Fruit fly (Drosophila melanogaster) whole organism, wandering third instar larva: Measurements from ENCODE around the gene CG34299.
A peak's percentile ranks its signal among the peaks of the same experiment; 100 is the strongest.

Experiments used
- Abd-B ChIP-seq: fragments of >200 bp; optimal IDR thresholded peaks from 2 replicates; lab custom pipeline; 2017; ENCODE audit warnings: missing biosample characterization, missing genetic modification characterization
- CG32264 ChIP-seq: fragments of 200-800 bp; sonication (Bioruptor generic); optimal IDR thresholded peaks from 2 replicates; lab custom pipeline; 2016; ENCODE audit warnings: missing biosample characterization, missing genetic modification characterization
- CG9705 ChIP-seq: fragments of 200-800 bp; sonication (Bioruptor generic); optimal IDR thresholded peaks from 2 replicates; lab custom pipeline; 2018; ENCODE audit warnings: missing biosample characterization, mild to moderate bottlenecking, missing genetic modification characterization
- CrebA ChIP-seq: fragments of 200-800 bp; sonication (Bioruptor generic); optimal IDR thresholded peaks from 2 replicates; lab custom pipeline; 2016; ENCODE audit warnings: missing biosample characterization, mild to moderate bottlenecking, missing genetic modification characterization, borderline replicate concordance
- Dfd ChIP-seq: fragments of >200 bp; optimal IDR thresholded peaks from 2 replicates; lab custom pipeline; 2017; ENCODE audit warnings: missing biosample characterization, missing genetic modification characterization
- Dif ChIP-seq: fragments of 200-275, 200-300 bp; sonication (Bioruptor generic); optimal IDR thresholded peaks from 2 replicates; lab custom pipeline; 2018; ENCODE audit warnings: missing biosample characterization, missing genetic modification characterization; ENCODE audit not compliant: partially characterized antibody
- GATAd ChIP-seq: sonication (Bioruptor generic); optimal IDR thresholded peaks from 2 replicates; lab custom pipeline; 2016; ENCODE audit warnings: missing biosample characterization, missing genetic modification characterization
- HLH106 ChIP-seq: fragments of 200-800 bp; optimal IDR thresholded peaks from 3 replicates; lab custom pipeline; 2019; ENCODE audit warnings: missing biosample characterization, mild to moderate bottlenecking, missing genetic modification characterization, moderate library complexity
- Hnf4 ChIP-seq: fragments of 200-800 bp; sonication (Bioruptor generic); optimal IDR thresholded peaks from 2 replicates; lab custom pipeline; 2016; ENCODE audit warnings: missing biosample characterization, mild to moderate bottlenecking, missing genetic modification characterization
- Hr78 ChIP-seq: fragments of >200 bp; optimal IDR thresholded peaks from 2 replicates; lab custom pipeline; 2017; ENCODE audit warnings: missing biosample characterization, missing genetic modification characterization
- Hr83 ChIP-seq: fragments of 200-300 bp; sonication (Bioruptor generic); optimal IDR thresholded peaks from 2 replicates; lab custom pipeline; 2016; ENCODE audit warnings: missing biosample characterization, mild to moderate bottlenecking, missing genetic modification characterization, moderate library complexity; ENCODE audit not compliant: poor library complexity, severe bottlenecking
- Jra ChIP-seq: sonication (Bioruptor generic); optimal IDR thresholded peaks from 2 replicates; lab custom pipeline; 2016; ENCODE audit warnings: missing biosample characterization, missing genetic modification characterization
- Mio ChIP-seq: sonication (Bioruptor generic); optimal IDR thresholded peaks from 2 replicates; lab custom pipeline; 2016; ENCODE audit warnings: missing biosample characterization, missing genetic modification characterization
- Myc ChIP-seq: fragments of >200 bp; optimal IDR thresholded peaks from 2 replicates; lab custom pipeline; 2017
- N ChIP-seq: fragments of >200 bp; optimal IDR thresholded peaks from 2 replicates; lab custom pipeline; 2018; ENCODE audit warnings: missing biosample characterization, missing external identifiers, missing genetic modification characterization
- OdsH ChIP-seq: fragments of 200-800 bp; sonication (Bioruptor generic); optimal IDR thresholded peaks from 2 replicates; lab custom pipeline; 2016; ENCODE audit warnings: missing biosample characterization, mild to moderate bottlenecking, missing genetic modification characterization
- Rel ChIP-seq, 2 experiments: fragments of 200-800 bp; sonication (Bioruptor generic) in 1 of 2; optimal IDR thresholded peaks; 2 replicates in 1 of 2; 3 replicates in 1 of 2; lab custom pipeline; 2016 to 2019; ENCODE audit warnings: mild to moderate bottlenecking in 2 of 2, missing biosample characterization in 2 of 2, missing genetic modification characterization in 2 of 2, moderate library complexity in 1 of 2
- Sp1 ChIP-seq: fragments of 200-800 bp; sonication (Bioruptor generic); optimal IDR thresholded peaks from 3 replicates; lab custom pipeline; 2019; ENCODE audit warnings: missing biosample characterization, mild to moderate bottlenecking, missing genetic modification characterization, moderate library complexity
- Vsx2 ChIP-seq: fragments of 200-300, 225-300 bp; sonication (Bioruptor generic); optimal IDR thresholded peaks from 2 replicates; lab custom pipeline; 2018; ENCODE audit warnings: missing biosample characterization, missing genetic modification characterization; ENCODE audit not compliant: partially characterized antibody
- br ChIP-seq: fragments of 200-800 bp; sonication (Bioruptor generic); optimal IDR thresholded peaks from 2 replicates; lab custom pipeline; 2016; ENCODE audit warnings: missing biosample characterization, missing genetic modification characterization
- brk ChIP-seq: fragments of 200-800 bp; sonication (Bioruptor generic); optimal IDR thresholded peaks from 2 replicates; lab custom pipeline; 2016; ENCODE audit warnings: missing biosample characterization, mild to moderate bottlenecking, missing genetic modification characterization
- dl ChIP-seq, 2 experiments: fragments of 175-275, 200-275 bp in 1 of 2; fragments of 200-275 bp in 1 of 2; sonication (Bioruptor generic); optimal IDR thresholded peaks; lab custom pipeline; 2018; ENCODE audit warnings: mild to moderate bottlenecking in 2 of 2, missing biosample characterization in 2 of 2, missing genetic modification characterization in 2 of 2, moderate library complexity in 2 of 2; ENCODE audit not compliant: partially characterized antibody in 2 of 2, insufficient read depth in 1 of 2
- dmrt93B ChIP-seq: fragments of 200-800 bp; sonication (Bioruptor generic); optimal IDR thresholded peaks from 2 replicates; lab custom pipeline; 2018; ENCODE audit warnings: missing biosample characterization, mild to moderate bottlenecking, missing genetic modification characterization
- dsf ChIP-seq: sonication (Bioruptor generic); optimal IDR thresholded peaks from 2 replicates; lab custom pipeline; 2016; ENCODE audit warnings: missing biosample characterization, missing genetic modification characterization, borderline replicate concordance
- ey ChIP-seq: fragments of 200-800 bp; sonication (Bioruptor generic); optimal IDR thresholded peaks from 2 replicates; lab custom pipeline; 2016; ENCODE audit warnings: missing biosample characterization, missing genetic modification characterization
- foxo ChIP-seq, 2 experiments: fragments of 200-800 bp; sonication (Bioruptor generic); optimal IDR thresholded peaks; 2 replicates in 1 of 2; 3 replicates in 1 of 2; lab custom pipeline; 2016 to 2017; ENCODE audit warnings: missing biosample characterization in 2 of 2, missing genetic modification characterization in 2 of 2
- fru ChIP-seq: fragments of 200-800 bp; sonication (Bioruptor generic); optimal IDR thresholded peaks from 3 replicates; lab custom pipeline; 2016; ENCODE audit warnings: missing biosample characterization, mild to moderate bottlenecking, missing genetic modification characterization
- h ChIP-seq: fragments of 200-800 bp; sonication (Bioruptor generic); optimal IDR thresholded peaks from 3 replicates; lab custom pipeline; 2016; ENCODE audit warnings: missing biosample characterization, mild to moderate bottlenecking, missing genetic modification characterization
- jim ChIP-seq: fragments of 175-275, 200-325 bp; sonication (Bioruptor generic); optimal IDR thresholded peaks from 2 replicates; lab custom pipeline; 2016; ENCODE audit warnings: missing biosample characterization, mild to moderate bottlenecking, missing genetic modification characterization
- lola ChIP-seq: fragments of >200 bp; optimal IDR thresholded peaks from 2 replicates; lab custom pipeline; 2017; ENCODE audit warnings: missing biosample characterization, missing genetic modification characterization
- pan ChIP-seq: fragments of >200 bp; optimal IDR thresholded peaks from 2 replicates; lab custom pipeline; 2017
- psq ChIP-seq: fragments of 200-800 bp; sonication (Bioruptor generic); optimal IDR thresholded peaks from 3 replicates; lab custom pipeline; 2017; ENCODE audit warnings: missing biosample characterization, mild to moderate bottlenecking, missing genetic modification characterization, moderate library complexity
- rgr ChIP-seq: fragments of 200-800 bp; sonication (Bioruptor generic); optimal IDR thresholded peaks from 3 replicates; lab custom pipeline; 2016; ENCODE audit warnings: missing biosample characterization, mild to moderate bottlenecking, missing genetic modification characterization
- sage ChIP-seq: fragments of 200-800 bp; sonication (Bioruptor generic); optimal IDR thresholded peaks from 2 replicates; lab custom pipeline; 2016; ENCODE audit warnings: missing biosample characterization, mild to moderate bottlenecking, missing genetic modification characterization
- sv ChIP-seq: fragments of 200-800 bp; sonication (Bioruptor generic); optimal IDR thresholded peaks from 3 replicates; lab custom pipeline; 2016; ENCODE audit warnings: missing biosample characterization, missing genetic modification characterization
- tai ChIP-seq: sonication (Bioruptor generic); optimal IDR thresholded peaks from 2 replicates; lab custom pipeline; 2016; ENCODE audit warnings: missing biosample characterization, missing genetic modification characterization
- usp ChIP-seq: fragments of >200 bp; optimal IDR thresholded peaks from 2 replicates; lab custom pipeline; 2017; ENCODE audit warnings: missing biosample characterization, missing genetic modification characterization
- woc ChIP-seq: sonication (Bioruptor generic); optimal IDR thresholded peaks from 2 replicates; lab custom pipeline; 2016; ENCODE audit warnings: missing biosample characterization, mild to moderate bottlenecking, missing genetic modification characterization

Gene CG34299

DNA sequence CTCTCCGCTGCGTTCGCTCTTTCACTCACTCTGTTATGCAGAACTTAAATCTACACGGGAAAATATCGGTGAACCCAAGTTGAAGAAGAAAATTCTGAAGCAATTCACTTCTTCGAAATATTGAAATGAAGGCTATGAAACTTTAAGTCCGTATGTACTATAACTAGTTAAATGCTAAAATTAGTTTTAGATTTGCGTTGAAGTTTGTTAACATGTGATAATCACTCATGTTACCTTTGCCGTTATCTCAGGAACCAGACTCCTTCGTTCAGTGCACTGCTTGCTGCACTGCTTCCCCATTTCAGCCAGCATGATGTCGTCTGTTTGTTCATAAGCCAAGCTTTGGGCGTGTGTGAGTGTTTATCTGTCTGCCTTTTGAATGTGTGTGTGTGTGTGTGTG lies 35.2 kb downstream of the CG34299 start (continued):
- no peak for TF ChIP-seq dl (GFP tag; optimal IDR thresholded peaks at IDR 0.05; lab: Kevin White, UChicago; ENCODE audit: insufficient read depth in 1 of 2, partially characterized antibody in 2 of 2)
- TF ChIP-seq lola (GFP tag; lab: Kevin White, UChicago) = no peak
- no peak for TF ChIP-seq pan (lab: Kevin White, UChicago)
- no peak for TF ChIP-seq jim (GFP tag; lab: Kevin White, UChicago)
- no peak for TF ChIP-seq Myc (lab: Kevin White, UChicago)
- TF ChIP-seq h (GFP tag; lab: Kevin White, UChicago) = peak; percentile 86
- TF ChIP-seq usp (GFP tag; lab: Kevin White, UChicago) = no peak
- TF ChIP-seq Mio (GFP tag; lab: Kevin White, UChicago) = no peak
- peak; percentile 88 for TF ChIP-seq fru
- TF ChIP-seq sv (GFP tag; lab: Kevin White, UChicago) = no peak
- TF ChIP-seq CG9705 (GFP tag; lab: Kevin White, UChicago) = peak; percentile 25

DNA sequence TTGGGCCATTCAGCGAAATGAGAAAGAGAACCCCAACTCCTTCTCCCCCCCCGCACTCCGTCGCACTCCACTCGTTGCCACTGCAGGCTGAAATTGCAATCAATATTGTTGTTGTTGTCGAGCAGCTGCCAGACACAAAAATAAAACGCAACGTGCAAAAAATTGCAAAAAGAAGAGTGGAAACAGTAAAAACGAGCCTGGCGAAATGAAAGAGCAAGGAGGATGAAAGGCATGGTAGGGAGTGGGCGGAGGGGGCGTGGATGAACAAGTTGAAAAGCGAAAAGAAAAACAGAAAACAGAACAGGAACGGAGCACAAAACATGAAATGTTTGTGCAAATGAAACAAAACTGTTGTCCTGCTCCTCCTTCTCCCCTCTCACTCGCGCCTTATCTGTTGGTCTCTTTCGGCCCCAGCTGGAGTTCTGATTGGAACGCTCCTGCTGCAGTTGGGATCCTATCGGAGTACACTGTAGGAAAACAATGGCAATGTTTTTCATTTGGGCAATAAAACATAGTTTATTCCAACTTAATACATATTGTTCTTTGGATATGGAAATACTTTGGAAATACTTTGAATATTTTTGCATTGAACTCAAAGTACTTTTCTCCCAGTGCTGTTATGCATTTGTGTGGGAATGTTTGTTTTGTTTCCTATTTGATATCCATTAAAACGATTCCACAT lies 35.7 kb downstream of the CG34299 start:
- peak; percentile 7 for TF ChIP-seq CG32264 (GFP tag; lab: Kevin White, UChicago)
- TF ChIP-seq N (GFP tag; lab: Kevin White, UChicago) = no peak
- TF ChIP-seq Dif (GFP tag; lab: Kevin White, UChicago) = peak; percentile 51
- peak; percentile 80 for TF ChIP-seq Hnf4 (GFP tag; lab: Kevin White, UChicago)
- peak; percentile 84 for TF ChIP-seq OdsH (GFP tag; lab: Kevin White, UChicago)
- no peak for TF ChIP-seq lola (GFP tag; lab: Kevin White, UChicago)
- TF ChIP-seq Hr83 = no peak
- peak; percentile 85 for TF ChIP-seq ey (GFP tag; lab: Kevin White, UChicago)
- TF ChIP-seq jim (GFP tag; lab: Kevin White, UChicago) = peak; percentile 69
- no peak for TF ChIP-seq sv (GFP tag; lab: Kevin White, UChicago)
- TF ChIP-seq usp (GFP tag; lab: Kevin White, UChicago) = no peak
- TF ChIP-seq Myc (lab: Kevin White, UChicago) = no peak
- TF ChIP-seq woc (GFP tag; lab: Kevin White, UChicago) = peak; percentile 35
- TF ChIP-seq dl (GFP tag; optimal IDR thresholded peaks at IDR 0.05; lab: Kevin White, UChicago; ENCODE audit: insufficient read depth in 1 of 2, partially characterized antibody in 2 of 2) = peak in 1 of 2 experiments; percentile 42
- peak; percentile 52 for TF ChIP-seq GATAd (GFP tag; lab: Kevin White, UChicago)
- peak; percentile 89 for TF ChIP-seq h (GFP tag; lab: Kevin White, UChicago)
- peak; percentile 78 for TF ChIP-seq Sp1 (GFP tag; lab: Kevin White, UChicago)
- TF ChIP-seq CG9705 (GFP tag; lab: Kevin White, UChicago) = no peak
- TF ChIP-seq fru = peak; percentile 85
- TF ChIP-seq Jra = peak; percentile 54
- TF ChIP-seq Hr78 (GFP tag; lab: Kevin White, UChicago) = no peak
- peak; percentile 91 for TF ChIP-seq tai (GFP tag; lab: Kevin White, UChicago)
- peak; percentile 58 for TF ChIP-seq sage (GFP tag; lab: Kevin White, UChicago)
- peak; percentile 80 for TF ChIP-seq Vsx2 (GFP tag; lab: Kevin White, UChicago)
- peak; percentile 80 for TF ChIP-seq br (GFP tag; lab: Kevin White, UChicago)
- peak; percentile 77 for TF ChIP-seq CrebA (GFP tag; lab: Kevin White, UChicago)
- no peak for TF ChIP-seq Dfd (GFP tag; lab: Kevin White, UChicago)
- peak; percentile 66 for TF ChIP-seq dmrt93B
- peak; percentile 11 for TF ChIP-seq Mio (GFP tag; lab: Kevin White, UChicago)
- TF ChIP-seq brk (GFP tag; lab: Kevin White, UChicago) = peak; percentile 47
- TF ChIP-seq pan (lab: Kevin White, UChicago) = no peak
- peak; percentile 98 for TF ChIP-seq psq (GFP tag; lab: Kevin White, UChicago)
- TF ChIP-seq Rel (GFP tag; optimal IDR thresholded peaks at IDR 0.05; lab: Kevin White, UChicago) = peak; percentile 20
- peak; percentile 18 for TF ChIP-seq Rel (tag; optimal IDR thresholded peaks at IDR 0.05; lab: Kevin White, UChicago)
- peak; percentile 77 for TF ChIP-seq HLH106 (tag; lab: Kevin White, UChicago)
- no peak for TF ChIP-seq Abd-B
- TF ChIP-seq rgr (GFP tag; lab: Kevin White, UChicago) = peak; percentile 88
- peak in 1 of 2 experiments; percentile 85 for TF ChIP-seq foxo (GFP tag; optimal IDR thresholded peaks at IDR 0.05; lab: Kevin White, UChicago)
- peak; percentile 49 for TF ChIP-seq dsf (GFP tag; lab: Kevin White, UChicago)
